Worm (Caenorhabditis elegans) whole organism, L4 larva: ENCODE measurements around the gene lgc-40.

Experiments used
- T20F7.1 ChIP-seq: fragments of 200-800 bp; sonication (Bioruptor generic); optimal IDR thresholded peaks from 2 replicates; lab custom pipeline; 2018; ENCODE audit warnings: mild to moderate bottlenecking, missing genetic modification characterization, missing compliant biosample characterization
- Y105C5A.15 ChIP-seq: fragments of 200-800 bp; sonication (Bioruptor generic); IDR thresholded peaks from 2 replicates; pipeline ENCODE4 v1.3.6; 2022; ENCODE audit warnings: missing genetic modification characterization, missing compliant biosample characterization
- Y48G9A.11 ChIP-seq: fragments of 200-800 bp; sonication (Bioruptor generic); IDR thresholded peaks from 2 replicates; pipeline ENCODE4 v1.3.6; 2022; ENCODE audit warnings: missing genetic modification reagents, missing genetic modification characterization, missing compliant biosample characterization
- Y5F2A.4 ChIP-seq: fragments of 200-800 bp; sonication (Bioruptor generic); optimal IDR thresholded peaks from 2 replicates; lab custom pipeline; 2018; ENCODE audit warnings: mild to moderate bottlenecking, missing genetic modification characterization, missing compliant biosample characterization
- aha-1 ChIP-seq: fragments of 150-350 bp; peaks from one replicate; lab custom pipeline; 2014; ENCODE audit warnings: missing biosample characterization, missing genetic modification characterization
- aly-2 ChIP-seq: sonication (generic microtip); optimal IDR thresholded peaks from 2 replicates; lab custom pipeline; 2018; ENCODE audit warnings: missing biosample characterization, missing genetic modification characterization
- arid-1 ChIP-seq: fragments of 200-800 bp; sonication (Bioruptor generic); conservative IDR thresholded peaks from 2 replicates; pipeline ENCODE4 v1.3.6; 2022; ENCODE audit warnings: missing genetic modification reagents, missing genetic modification characterization, missing compliant biosample characterization
- ceh-44 ChIP-seq: fragments of 200-800 bp; sonication (Bioruptor generic); IDR thresholded peaks from 2 replicates; pipeline ENCODE4 v1.3.6; 2022; ENCODE audit warnings: missing genetic modification reagents, missing genetic modification characterization, missing compliant biosample characterization
- ceh-62 ChIP-seq: sonication (generic microtip); optimal IDR thresholded peaks from 2 replicates; lab custom pipeline; 2017; ENCODE audit warnings: missing biosample characterization, missing genetic modification characterization
- daf-8 ChIP-seq: fragments of 200-800 bp; sonication (Bioruptor generic); IDR thresholded peaks from 2 replicates; pipeline ENCODE4 v1.3.6; 2022; ENCODE audit warnings: missing genetic modification characterization, missing compliant biosample characterization
- hif-1 ChIP-seq, 2 experiments: sonication (generic microtip); optimal IDR thresholded peaks; 2 replicates each; lab custom pipeline; 2016 to 2017; ENCODE audit warnings: missing compliant biosample characterization in 2 of 2, missing genetic modification characterization in 2 of 2, missing genetic modification reagents in 2 of 2, missing genotype in 2 of 2, mild to moderate bottlenecking in 1 of 2
- hmg-1.1 ChIP-seq: fragments of 200-800 bp; sonication (Bioruptor generic); IDR thresholded peaks from 2 replicates; pipeline ENCODE4 v1.3.6; 2022; ENCODE audit warnings: missing genetic modification reagents, missing genetic modification characterization, missing compliant biosample characterization
- jun-1 ChIP-seq: fragments of 150-350 bp; optimal IDR thresholded peaks from 2 replicates; lab custom pipeline; 2014; ENCODE audit warnings: missing biosample characterization, missing genetic modification reagents, missing genetic modification characterization
- lin-39 ChIP-seq: fragments of 150-350 bp; optimal IDR thresholded peaks from 2 replicates; lab custom pipeline; 2014; ENCODE audit warnings: missing biosample characterization, missing genetic modification reagents, missing genetic modification characterization
- lir-3 ChIP-seq: sonication (generic microtip); optimal IDR thresholded peaks from 2 replicates; lab custom pipeline; 2016; ENCODE audit warnings: mild to moderate bottlenecking, missing genetic modification characterization, missing compliant biosample characterization
- madf-5 ChIP-seq, 2 experiments: fragments of 200-800 bp; sonication (Bioruptor generic); IDR thresholded peaks; 2 replicates each; pipeline ENCODE4 v1.3.6; 2022; ENCODE audit warnings: missing compliant biosample characterization in 2 of 2, missing genetic modification characterization in 2 of 2
- mes-2 ChIP-seq: sonication (generic microtip); optimal IDR thresholded peaks from 2 replicates; lab custom pipeline; 2016; ENCODE audit warnings: missing genotype, mild to moderate bottlenecking, missing genetic modification characterization, missing compliant biosample characterization; ENCODE audit not compliant: poor library complexity, severe bottlenecking
- mxl-3 ChIP-seq: fragments of 200-800 bp; sonication (Bioruptor generic); optimal IDR thresholded peaks from 2 replicates; lab custom pipeline; 2018; ENCODE audit warnings: mild to moderate bottlenecking, missing genetic modification characterization, missing compliant biosample characterization
- nhr-10 ChIP-seq: fragments of 150-350 bp; optimal IDR thresholded peaks from 2 replicates; lab custom pipeline; 2014; ENCODE audit warnings: missing biosample characterization, missing genetic modification characterization
- nhr-237 ChIP-seq: sonication (generic microtip); optimal IDR thresholded peaks from 2 replicates; lab custom pipeline; 2017; ENCODE audit warnings: missing biosample characterization, missing genetic modification characterization
- nhr-25 ChIP-seq: sonication (generic microtip); optimal IDR thresholded peaks from 2 replicates; lab custom pipeline; 2017; ENCODE audit warnings: missing genetic modification characterization, mild to moderate bottlenecking, missing compliant biosample characterization, antibody characterized with exemption, moderate library complexity, borderline replicate concordance; ENCODE audit not compliant: insufficient read depth
- nhr-28 ChIP-seq: fragments of 150-350 bp; optimal IDR thresholded peaks from 2 replicates; lab custom pipeline; 2014; ENCODE audit warnings: missing biosample characterization, missing genetic modification characterization
- nhr-48 ChIP-seq: sonication (generic microtip); optimal IDR thresholded peaks from 2 replicates; lab custom pipeline; 2016; ENCODE audit warnings: mild to moderate bottlenecking, missing genetic modification characterization, missing compliant biosample characterization
- nhr-77 ChIP-seq: fragments of 150-350 bp; optimal IDR thresholded peaks from 2 replicates; lab custom pipeline; 2014; ENCODE audit warnings: missing biosample characterization, missing genetic modification characterization
- php-3 ChIP-seq: fragments of 200-800 bp; sonication (Bioruptor generic); IDR thresholded peaks from 2 replicates; pipeline ENCODE4 v1.3.6; 2022; ENCODE audit warnings: missing genetic modification reagents, missing genetic modification characterization, missing compliant biosample characterization
- set-16 ChIP-seq: fragments of 200-800 bp; sonication (Bioruptor generic); IDR thresholded peaks from 2 replicates; pipeline ENCODE4 v1.3.6; 2022; ENCODE audit warnings: missing genetic modification reagents, missing genetic modification characterization, missing compliant biosample characterization
- skn-1 ChIP-seq: fragments of 150-350 bp; optimal IDR thresholded peaks from 2 replicates; lab custom pipeline; 2014; ENCODE audit warnings: missing biosample characterization, missing genetic modification characterization
- snpc-1.2 ChIP-seq: fragments of 200-800 bp; sonication (Bioruptor generic); IDR thresholded peaks from 2 replicates; pipeline ENCODE4 v1.3.6; 2022; ENCODE audit warnings: missing genetic modification reagents, missing genetic modification characterization, missing compliant biosample characterization
- spr-1 ChIP-seq: sonication (generic microtip); optimal IDR thresholded peaks from 2 replicates; lab custom pipeline; 2016; ENCODE audit warnings: mild to moderate bottlenecking, missing genetic modification characterization, missing compliant biosample characterization
- tra-1 ChIP-seq: fragments of 200-800 bp; sonication (Bioruptor generic); IDR thresholded peaks from 2 replicates; pipeline ENCODE4 v1.3.6; 2022; ENCODE audit warnings: missing genetic modification reagents, missing genetic modification characterization, missing compliant biosample characterization
- unc-62 ChIP-seq, 3 experiments: fragments of 150-350 bp in 1 of 3; sonication (generic microtip); optimal IDR thresholded peaks in 2 of 3; peaks in 1 of 3; 1 replicate in 1 of 3; 2 replicates in 2 of 3; lab custom pipeline; 2014 to 2017; ENCODE audit warnings: missing biosample characterization in 3 of 3, missing genetic modification characterization in 3 of 3, missing genetic modification reagents in 3 of 3, missing genotype in 1 of 3
- vab-7 ChIP-seq: fragments of 200-800 bp; sonication (Bioruptor generic); IDR thresholded peaks from 2 replicates; pipeline ENCODE4 v1.3.6; 2022; ENCODE audit warnings: missing genetic modification reagents, missing genetic modification characterization, missing compliant biosample characterization
- zfp-3 ChIP-seq: fragments of 200-800 bp; sonication (Bioruptor generic); conservative IDR thresholded peaks from 2 replicates; pipeline ENCODE4 v1.3.6; 2022; ENCODE audit warnings: missing genetic modification reagents, missing genetic modification characterization, missing compliant biosample characterization

lgc-40 gene

DNA sequence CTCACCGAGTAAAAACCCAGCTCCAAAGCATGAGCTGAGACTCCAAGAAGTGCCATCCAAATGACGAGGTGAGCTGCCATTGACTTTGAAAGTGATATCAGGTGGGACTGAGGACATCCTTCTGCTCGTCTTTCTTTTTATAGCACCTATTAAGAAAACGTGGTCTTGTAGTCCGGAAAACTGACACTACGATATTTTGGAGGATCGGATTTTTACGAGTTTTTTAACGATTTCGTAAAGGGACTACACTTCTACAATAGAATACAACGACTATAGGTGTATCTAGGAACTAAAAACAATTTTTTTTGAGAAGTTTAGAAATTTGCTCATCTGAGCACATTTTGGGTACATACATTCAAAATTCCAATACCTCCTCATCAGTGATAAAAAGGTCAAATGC, 17.0 kb upstream of the lgc-40 start, which contains the start of gene nlp-23 (continued):
- no peak for TF ChIP-seq vab-7 (GFP tag; lab: Robert Waterston, UW)

ce11 chrX:2344104-2344503, 15.8 kb upstream of the lgc-40 start:
- TF ChIP-seq aha-1 (tag; lab: Kevin White, UChicago), result peak; percentile 52
- TF ChIP-seq arid-1, result no peak

ce11 chrX:2344666-2345065, 15.2 kb upstream of the lgc-40 start, which contains the start of gene nlp-2:
nlp-2 (minus strand) TSS chrX:2344766.
- no peak for TF ChIP-seq madf-5 (GFP tag; IDR thresholded peaks at IDR 0.05; lab: Robert Waterston, UW)
- no peak for TF ChIP-seq mes-2
- TF ChIP-seq skn-1, result no peak
- TF ChIP-seq nhr-77 (tag; lab: Kevin White, UChicago), result no peak
- TF ChIP-seq tra-1, result no peak
- no peak for TF ChIP-seq daf-8 (GFP tag; lab: Robert Waterston, UW)
- TF ChIP-seq lin-39 (tag; lab: Kevin White, UChicago), result no peak
- no peak for TF ChIP-seq nhr-237 (tag; lab: Kevin White, UChicago)
- TF ChIP-seq unc-62 (GFP tag; optimal IDR thresholded peaks at IDR 0.05 in 1 of 2; lab: Kevin White, UChicago), result no peak
- TF ChIP-seq unc-62 (tag; optimal IDR thresholded peaks at IDR 0.05; lab: Kevin White, UChicago), result no peak
- no peak for TF ChIP-seq set-16
- TF ChIP-seq spr-1 (tag; lab: Kevin White, UChicago), result no peak
- TF ChIP-seq vab-7 (GFP tag; lab: Robert Waterston, UW), result no peak
- TF ChIP-seq nhr-10 (tag; lab: Kevin White, UChicago), result no peak
- TF ChIP-seq ceh-44, result no peak
- TF ChIP-seq aly-2 (tag; lab: Kevin White, UChicago), result no peak
- no peak for TF ChIP-seq nhr-48 (tag; lab: Kevin White, UChicago)
- no peak for TF ChIP-seq nhr-25 (tag; lab: Kevin White, UChicago)
- TF ChIP-seq ceh-62 (tag; lab: Kevin White, UChicago), result no peak

DNA sequence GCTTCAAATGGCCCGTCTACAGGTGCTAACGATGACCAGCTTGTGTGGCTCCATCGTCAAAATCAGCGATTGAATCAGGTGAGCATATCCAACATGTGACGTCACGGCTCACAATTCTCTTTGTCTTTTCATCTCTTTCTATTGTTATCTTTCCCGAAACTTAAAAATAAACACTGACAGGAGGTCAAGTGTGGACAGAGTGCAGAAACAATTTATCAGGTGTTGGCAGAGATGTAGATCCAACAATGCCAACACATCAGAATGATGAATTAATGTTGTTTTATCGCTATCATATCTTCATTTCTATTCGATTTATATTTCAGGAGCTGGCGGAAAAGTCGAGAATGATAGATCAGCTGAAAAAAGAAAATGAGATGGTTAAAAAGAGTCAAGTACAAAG, 11.9 kb upstream of the lgc-40 start:
- TF ChIP-seq T20F7.1 (no peak), nhr-28 (tag; lab: Kevin White, UChicago) (no peak), aly-2 (tag; lab: Kevin White, UChicago) (no peak), lir-3 (tag; lab: Kevin White, UChicago) (no peak), Y48G9A.11 (no peak), mes-2 (no peak), nhr-237 (tag; lab: Kevin White, UChicago) (no peak)

- TF ChIP-seq Y5F2A.4 (GFP tag; lab: Kevin White, UChicago), result no peak
- TF ChIP-seq hif-1 (tag; optimal IDR thresholded peaks at IDR 0.05; lab: Kevin White, UChicago), result no peak
- TF ChIP-seq php-3 (GFP tag; lab: Robert Waterston, UW), result 0 out of 2 replicates have a peak, but pooled peaks have one; percentile 9
Measured at ce11 chrX:2352929-2353328, 7.0 kb upstream of the lgc-40 start.

- TF ChIP-seq mxl-3 (GFP tag; lab: Kevin White, UChicago) (no peak), lin-39 (tag; lab: Kevin White, UChicago) (no peak), Y48G9A.11 (peak; percentile 23; the same call in 1 of the 2 replicates), hif-1 (tag; optimal IDR thresholded peaks at IDR 0.05; lab: Kevin White, UChicago) (no peak), Y105C5A.15 (GFP tag; lab: Robert Waterston, UW) (0 out of 2 replicates have a peak, but pooled peaks have one; percentile 42), snpc-1.2 (GFP tag; lab: Robert Waterston, UW) (peak; percentile 68), jun-1 (tag; lab: Kevin White, UChicago) (no peak), zfp-3 (GFP tag; lab: Robert Waterston, UW) (no peak), hmg-1.1 (GFP tag; lab: Robert Waterston, UW) (no peak)
- TF ChIP-seq, all 104 proteins: peak for 3
Measured at ce11 chrX:2362872-2363271, 3.0 kb downstream of the lgc-40 start.
